Worm (Caenorhabditis elegans) whole organism, mixed stage, embryonic: ENCODE results near the gene C18E9.8.

ENCODE experiments used
- ceh-83 ChIP-seq: fragments of 200-800 bp; sonication (Bioruptor generic); optimal IDR thresholded peaks from 2 replicates; lab custom pipeline; 2018; ENCODE audit warnings: mild to moderate bottlenecking, missing genetic modification characterization, missing compliant biosample characterization
- snpc-4 ChIP-seq: fragments of 150-350 bp; optimal IDR thresholded peaks from 2 replicates; lab custom pipeline; 2014; ENCODE audit warnings: missing biosample characterization, missing genetic modification characterization
- unc-62 ChIP-seq: fragments of 150-350 bp; optimal IDR thresholded peaks from 2 replicates; lab custom pipeline; 2014; ENCODE audit warnings: missing biosample characterization, missing genetic modification reagents, missing genetic modification characterization

ce11 chrII:9019704-9020103 is 31.8 kb upstream of the C18E9.8 start, which contains the start of gene dep-1:
- TF ChIP-seq ceh-83 (GFP tag; lab: Kevin White, UChicago) (no peak), unc-62 (no peak), snpc-4 (tag; lab: Kevin White, UChicago) (no peak)
